Fruit fly (Drosophila melanogaster) whole organism, embryonic: Measurements from ENCODE around the gene CG5541.

Experiments
- Adf1 ChIP-seq: fragments of 200-800 bp; sonication (Bioruptor generic); IDR thresholded peaks from 2 replicates; pipeline ENCODE4 v1.3.6; 2022; ENCODE audit warnings: missing biosample characterization, missing genetic modification characterization
- Antp ChIP-seq: fragments of 200-800 bp; sonication (Bioruptor generic); optimal IDR thresholded peaks from 3 replicates; lab custom pipeline; 2016; ENCODE audit warnings: missing biosample characterization, missing genetic modification characterization
- B-H2 ChIP-seq: fragments of 200-800 bp; sonication (Bioruptor generic); optimal IDR thresholded peaks from 2 replicates; lab custom pipeline; 2018; ENCODE audit warnings: missing biosample characterization, mild to moderate bottlenecking, missing genetic modification characterization
- Bdp1 ChIP-seq: fragments of 200-800 bp; sonication (Bioruptor generic); optimal IDR thresholded peaks from 3 replicates; lab custom pipeline; 2016; ENCODE audit warnings: missing biosample characterization, missing genetic modification characterization
- CG10267 ChIP-seq: fragments of 200-800 bp; sonication (Bioruptor generic); optimal IDR thresholded peaks from 2 replicates; lab custom pipeline; 2018; ENCODE audit warnings: missing biosample characterization, mild to moderate bottlenecking, missing genetic modification characterization, moderate library complexity
- CG10959 ChIP-seq: fragments of 200-800 bp; sonication (Bioruptor generic); IDR thresholded peaks from 2 replicates; pipeline ENCODE4 v1.3.6; 2022; ENCODE audit warnings: missing biosample characterization, missing genetic modification characterization
- CG11560 ChIP-seq: fragments of 200-800 bp; sonication (Bioruptor generic); IDR thresholded peaks from 3 replicates; pipeline ENCODE4 v1.3.6; 2022; ENCODE audit warnings: missing biosample characterization, missing genetic modification characterization
- CG12769 ChIP-seq: fragments of 200-800 bp; sonication (Bioruptor generic); optimal IDR thresholded peaks from 2 replicates; lab custom pipeline; 2019; ENCODE audit warnings: missing biosample characterization, mild to moderate bottlenecking, missing genetic modification characterization, moderate library complexity
- CG13123 ChIP-seq: fragments of 200-800 bp; sonication (Bioruptor generic); optimal IDR thresholded peaks from 2 replicates; lab custom pipeline; 2016; ENCODE audit warnings: missing biosample characterization, missing genetic modification characterization
- CG13287 ChIP-seq: fragments of 200-800 bp; sonication (Bioruptor generic); IDR thresholded peaks from 2 replicates; pipeline ENCODE4 v1.3.6; 2022; ENCODE audit warnings: missing biosample characterization, missing genetic modification characterization; ENCODE audit not compliant: partially characterized antibody
- CG14014 ChIP-seq: fragments of 200-800 bp; sonication (Bioruptor generic); IDR thresholded peaks from 2 replicates; pipeline ENCODE4 v1.3.6; 2022; ENCODE audit warnings: missing biosample characterization, missing genetic modification characterization
- CG14860 ChIP-seq: fragments of 200-800 bp; sonication (Bioruptor generic); IDR thresholded peaks from 3 replicates; pipeline ENCODE4 v1.3.6; 2022; ENCODE audit warnings: missing biosample characterization, missing genetic modification characterization; ENCODE audit not compliant: partially characterized antibody
- CG15011 ChIP-seq: fragments of 200-800 bp; sonication (Bioruptor generic); optimal IDR thresholded peaks from 3 replicates; lab custom pipeline; 2018; ENCODE audit warnings: missing biosample characterization, mild to moderate bottlenecking, missing genetic modification characterization
- CG15269 ChIP-seq: fragments of 200-800 bp; sonication (Bioruptor generic); optimal IDR thresholded peaks from 2 replicates; lab custom pipeline; 2018; ENCODE audit warnings: missing biosample characterization, mild to moderate bottlenecking, missing genetic modification characterization, moderate library complexity
- CG17186 ChIP-seq: fragments of 200-800 bp; sonication (Bioruptor generic); optimal IDR thresholded peaks from 3 replicates; lab custom pipeline; 2017; ENCODE audit warnings: missing biosample characterization, missing genetic modification reagents, missing genetic modification characterization
- CG31365 ChIP-seq: fragments of 200-800 bp; sonication (Bioruptor generic); optimal IDR thresholded peaks from 2 replicates; lab custom pipeline; 2018; ENCODE audit warnings: missing biosample characterization, mild to moderate bottlenecking, missing genetic modification characterization
- CG32767 ChIP-seq: fragments of 200-800 bp; sonication (Bioruptor generic); IDR thresholded peaks from 2 replicates; pipeline ENCODE4 v1.3.6; 2022; ENCODE audit warnings: missing biosample characterization, missing genetic modification characterization
- CG42726 ChIP-seq: fragments of 200-800 bp; sonication (Bioruptor generic); IDR thresholded peaks from 2 replicates; pipeline ENCODE4 v1.3.6; 2022; ENCODE audit warnings: missing biosample characterization, missing genetic modification characterization; ENCODE audit not compliant: partially characterized antibody
- CG4820 ChIP-seq: fragments of 200-800 bp; sonication (Bioruptor generic); optimal IDR thresholded peaks from 3 replicates; lab custom pipeline; 2016; ENCODE audit warnings: missing biosample characterization, missing genetic modification characterization
- CG6765 ChIP-seq: fragments of 200-800 bp; sonication (Bioruptor generic); optimal IDR thresholded peaks from 3 replicates; lab custom pipeline; 2017; ENCODE audit warnings: missing biosample characterization, mild to moderate bottlenecking, missing genetic modification characterization
- CG6813 ChIP-seq: fragments of 200-800 bp; sonication (Bioruptor generic); optimal IDR thresholded peaks from 2 replicates; lab custom pipeline; 2017; ENCODE audit warnings: missing biosample characterization, missing genetic modification characterization, mild to moderate bottlenecking, moderate library complexity, missing genetic modification reagents
- CG7928 ChIP-seq: fragments of 200-800 bp; sonication (Bioruptor generic); optimal IDR thresholded peaks from 2 replicates; lab custom pipeline; 2017; ENCODE audit warnings: missing biosample characterization, mild to moderate bottlenecking, missing genetic modification characterization
- CG7963 ChIP-seq: fragments of 200-800 bp; sonication (Bioruptor generic); IDR thresholded peaks from 3 replicates; pipeline ENCODE4 v1.3.6; 2022; ENCODE audit warnings: missing biosample characterization, missing genetic modification characterization; ENCODE audit not compliant: partially characterized antibody
- CG9817 ChIP-seq: fragments of 200-800 bp; sonication (Bioruptor generic); optimal IDR thresholded peaks from 2 replicates; lab custom pipeline; 2018; ENCODE audit warnings: missing biosample characterization, mild to moderate bottlenecking, missing genetic modification characterization, moderate library complexity
- CoRest ChIP-seq: fragments of 200-800 bp; sonication (Bioruptor generic); optimal IDR thresholded peaks from 3 replicates; lab custom pipeline; 2018; ENCODE audit warnings: missing biosample characterization, mild to moderate bottlenecking, missing genetic modification characterization, moderate library complexity
- Doc3 ChIP-seq: fragments of 200-800 bp; sonication (Bioruptor generic); IDR thresholded peaks from 3 replicates; pipeline ENCODE4 v1.3.6; 2022; ENCODE audit warnings: missing biosample characterization, missing genetic modification characterization; ENCODE audit not compliant: partially characterized antibody
- E2f1 ChIP-seq: fragments of 200-800 bp; sonication (Bioruptor generic); IDR thresholded peaks from 2 replicates; pipeline ENCODE4 v1.3.6; 2022; ENCODE audit warnings: missing biosample characterization, missing genetic modification characterization
- GATAe ChIP-seq: fragments of 200-800 bp; sonication (Bioruptor generic); conservative IDR thresholded peaks from 2 replicates; pipeline ENCODE4 v1.3.6; 2022; ENCODE audit warnings: missing biosample characterization, missing genetic modification characterization
- Gug ChIP-seq: fragments of 200-800 bp; sonication (Bioruptor generic); IDR thresholded peaks from 4 replicates; pipeline ENCODE4 v1.3.6; 2022; ENCODE audit warnings: missing biosample characterization, missing genetic modification characterization
- Jarid2 ChIP-seq: fragments of 200-800 bp; sonication (Bioruptor generic); optimal IDR thresholded peaks from 3 replicates; lab custom pipeline; 2017; ENCODE audit warnings: mild to moderate bottlenecking, missing biosample characterization, missing genetic modification reagents, missing genetic modification characterization
- Kr ChIP-seq: fragments of 200-800 bp; sonication (Bioruptor generic); optimal IDR thresholded peaks from 2 replicates; lab custom pipeline; 2017; ENCODE audit warnings: missing biosample characterization, mild to moderate bottlenecking, missing genetic modification characterization
- MESR4 ChIP-seq: fragments of 200-800 bp; sonication (Bioruptor generic); optimal IDR thresholded peaks from 2 replicates; lab custom pipeline; 2018; ENCODE audit warnings: missing biosample characterization, mild to moderate bottlenecking, missing genetic modification characterization, moderate library complexity
- Med ChIP-seq: fragments of 200-800 bp; sonication (Bioruptor generic); peaks from one replicate; lab custom pipeline; 2016; ENCODE audit warnings: missing biosample characterization, missing genetic modification characterization, mild to moderate bottlenecking, inconsistent platforms, moderate library complexity
- Nf-YA ChIP-seq: fragments of 200-800 bp; sonication (Bioruptor generic); IDR thresholded peaks from 2 replicates; pipeline ENCODE4 v1.3.6; 2022; ENCODE audit warnings: missing biosample characterization, missing genetic modification characterization
- Scr ChIP-seq: fragments of 200-800 bp; sonication (Bioruptor generic); IDR thresholded peaks from 2 replicates; pipeline ENCODE4 v1.3.6; 2022; ENCODE audit warnings: missing biosample characterization, missing genetic modification characterization; ENCODE audit not compliant: partially characterized antibody
- Side ChIP-seq: fragments of 200-800 bp; sonication (Bioruptor generic); optimal IDR thresholded peaks from 2 replicates; lab custom pipeline; 2016; ENCODE audit warnings: missing biosample characterization, missing genetic modification characterization
- Sox100B ChIP-seq: fragments of 200-800 bp; sonication (Bioruptor generic); optimal IDR thresholded peaks from 3 replicates; lab custom pipeline; 2018; ENCODE audit warnings: missing biosample characterization, mild to moderate bottlenecking, missing genetic modification characterization
- bsh ChIP-seq, 2 experiments: fragments of 200-800 bp; sonication (Bioruptor generic); optimal IDR thresholded peaks; 2 replicates each; lab custom pipeline; 2017 to 2018; ENCODE audit warnings: mild to moderate bottlenecking in 2 of 2, missing biosample characterization in 2 of 2, missing genetic modification characterization in 2 of 2, moderate library complexity in 1 of 2
- btn ChIP-seq: fragments of 200-800 bp; sonication (Bioruptor generic); optimal IDR thresholded peaks from 2 replicates; lab custom pipeline; 2016; ENCODE audit warnings: missing biosample characterization, missing genetic modification characterization
- ci ChIP-seq: fragments of 200-800 bp; sonication (Bioruptor generic); IDR thresholded peaks from 3 replicates; pipeline ENCODE4 v1.3.6; 2022; ENCODE audit warnings: missing biosample characterization, missing genetic modification characterization
- crc ChIP-seq: fragments of 200-800 bp; sonication (Bioruptor generic); optimal IDR thresholded peaks from 2 replicates; lab custom pipeline; 2016; ENCODE audit warnings: missing biosample characterization, missing genetic modification characterization
- gfzf ChIP-seq: fragments of 200-800 bp; sonication (Bioruptor generic); optimal IDR thresholded peaks from 2 replicates; lab custom pipeline; 2016; ENCODE audit warnings: missing biosample characterization, mild to moderate bottlenecking, missing genetic modification characterization, moderate library complexity
- ind ChIP-seq: fragments of 200-800 bp; sonication (Bioruptor generic); optimal IDR thresholded peaks from 3 replicates; lab custom pipeline; 2016; ENCODE audit warnings: missing biosample characterization, missing genetic modification characterization
- insv ChIP-seq, 2 experiments: fragments of 200-800 bp; sonication (Bioruptor generic); optimal IDR thresholded peaks; 3 replicates each; lab custom pipeline; 2016 to 2018; ENCODE audit warnings: missing biosample characterization in 2 of 2, missing genetic modification characterization in 2 of 2
- maf-S ChIP-seq: fragments of 200-800 bp; sonication (Bioruptor generic); optimal IDR thresholded peaks from 2 replicates; lab custom pipeline; 2016; ENCODE audit warnings: missing biosample characterization, missing genetic modification characterization
- odd ChIP-seq: fragments of 200-800 bp; sonication (Bioruptor generic); optimal IDR thresholded peaks from 2 replicates; lab custom pipeline; 2017; ENCODE audit warnings: missing biosample characterization, mild to moderate bottlenecking, missing genetic modification characterization
- run ChIP-seq: fragments of 200-800 bp; sonication (Bioruptor generic); optimal IDR thresholded peaks from 3 replicates; lab custom pipeline; 2018; ENCODE audit warnings: missing biosample characterization, mild to moderate bottlenecking, missing genetic modification characterization
- sr ChIP-seq: fragments of 200-800 bp; sonication (Bioruptor generic); IDR thresholded peaks from 3 replicates; pipeline ENCODE4 v1.3.6; 2022; ENCODE audit warnings: missing biosample characterization, missing genetic modification characterization
- tin ChIP-seq: fragments of 200-800 bp; sonication (Bioruptor generic); optimal IDR thresholded peaks from 3 replicates; lab custom pipeline; 2016; ENCODE audit warnings: missing biosample characterization, missing genetic modification characterization

Gene CG5541

DNA sequence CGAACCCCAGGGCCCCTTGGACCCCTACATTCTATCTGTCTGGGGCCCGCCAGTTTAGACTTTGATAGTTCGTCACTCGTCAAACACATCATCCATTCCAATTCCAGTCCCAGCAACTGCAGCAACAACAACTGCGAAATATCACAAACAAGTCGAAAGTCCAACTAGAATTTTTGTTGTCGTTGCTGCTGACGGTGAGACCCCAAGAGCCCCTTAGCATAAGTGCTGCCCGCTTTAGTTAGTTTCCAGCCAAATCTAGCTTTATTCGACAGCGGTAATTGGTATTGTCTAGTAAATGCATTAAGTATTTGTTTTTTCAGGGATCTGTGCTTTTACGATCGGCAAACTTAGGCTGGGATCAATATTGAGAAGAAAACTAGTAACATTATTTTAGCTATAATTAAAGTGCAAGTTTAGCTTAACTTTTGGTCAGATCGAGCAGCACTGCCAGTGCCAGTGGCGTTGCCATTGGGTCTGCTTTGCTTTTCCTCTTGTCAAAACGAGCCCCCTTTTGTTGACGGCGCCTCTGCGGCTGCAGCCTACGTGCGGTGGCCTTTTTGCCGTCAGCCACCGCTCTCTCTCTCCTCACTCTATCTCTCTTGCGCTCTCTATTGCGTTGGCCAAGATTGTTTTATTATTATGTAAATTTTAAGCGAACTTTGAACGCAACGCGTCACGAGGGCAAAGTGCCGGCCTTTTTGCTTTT is 30.9 kb downstream of the CG5541 start (continued):
- TF ChIP-seq CG11560 (tag; lab: Robert Waterston, UW) (peak; percentile 80), Adf1 (GFP tag; lab: Robert Waterston, UW) (peak; percentile 62), gfzf (peak; percentile 14), Side (GFP tag; lab: Kevin White, UChicago) (peak; percentile 91), insv (GFP tag; optimal IDR thresholded peaks at IDR 0.05; lab: Kevin White, UChicago) (peak; percentile 17 to 64), Med (peak; percentile 98), CG7928 (GFP tag; lab: Kevin White, UChicago) (peak; percentile 64), B-H2 (GFP tag; lab: Kevin White, UChicago) (peak; percentile 75), tin (GFP tag; lab: Kevin White, UChicago) (peak; percentile 93), Kr (GFP tag; lab: Kevin White, UChicago) (no peak), CG7963 (GFP tag; lab: Robert Waterston, UW) (no peak), Doc3 (no peak), Scr (GFP tag; lab: Robert Waterston, UW) (no peak), CG15011 (peak; percentile 67), CG4820 (GFP tag; lab: Kevin White, UChicago) (peak; percentile 86), Jarid2 (GFP tag; lab: Kevin White, UChicago) (peak; percentile 57), CG6813 (peak; percentile 73), Nf-YA (GFP tag; lab: Robert Waterston, UW) (peak; percentile 66), CG42726 (no peak), Antp (GFP tag; lab: Kevin White, UChicago) (peak; percentile 95), CG6765 (peak; percentile 78), run (tag; lab: Kevin White, UChicago) (peak; percentile 69), GATAe (peak; percentile 47; the same call in 1 of the 2 replicates), ci (GFP tag; lab: Robert Waterston, UW) (peak; percentile 94), CG10959 (GFP tag; lab: Robert Waterston, UW) (peak; percentile 72), CoRest (tag; lab: Kevin White, UChicago) (peak; percentile 86), MESR4 (GFP tag; lab: Kevin White, UChicago) (no peak), sr (GFP tag; lab: Robert Waterston, UW) (peak; percentile 93), Sox100B (GFP tag; lab: Kevin White, UChicago) (peak; percentile 84), CG15269 (tag; lab: Kevin White, UChicago) (peak; percentile 91), Bdp1 (peak; percentile 77), CG32767 (GFP tag; lab: Robert Waterston, UW) (peak; percentile 75), CG13287 (GFP tag; lab: Robert Waterston, UW) (no peak), odd (peak; percentile 72), Gug (peak; percentile 98), CG17186 (GFP tag; lab: Kevin White, UChicago) (peak; percentile 52), CG9817 (peak; percentile 86), E2f1 (GFP tag; lab: Robert Waterston, UW) (peak; percentile 83), maf-S (GFP tag; lab: Kevin White, UChicago) (peak; percentile 88), CG10267 (tag; lab: Kevin White, UChicago) (peak; percentile 77), ind (GFP tag; lab: Kevin White, UChicago) (peak; percentile 91), CG12769 (peak; percentile 92), bsh (GFP tag; optimal IDR thresholded peaks at IDR 0.05; lab: Kevin White, UChicago) (peak; percentile 83 to 84), btn (GFP tag; lab: Kevin White, UChicago) (peak; percentile 64), CG14014 (peak; percentile 90), CG31365 (tag; lab: Kevin White, UChicago) (peak; percentile 69), crc (GFP tag; lab: Kevin White, UChicago) (peak; percentile 93), CG14860 (GFP tag; lab: Robert Waterston, UW) (no peak), CG13123 (peak; percentile 71)
